Fruit fly (Drosophila melanogaster) whole organism, embryonic: Measurements from ENCODE around the gene prd1.

Experiments
- Blimp-1 ChIP-seq: fragments of 200-800 bp; sonication (Bioruptor generic); optimal IDR thresholded peaks from 3 replicates; lab custom pipeline; 2018; ENCODE audit warnings: missing biosample characterization, missing genetic modification characterization, mild to moderate bottlenecking, moderate library complexity, missing genetic modification reagents
- Bteb2 ChIP-seq: fragments of 200-800 bp; sonication (Bioruptor generic); optimal IDR thresholded peaks from 2 replicates; lab custom pipeline; 2016; ENCODE audit warnings: missing biosample characterization, missing genetic modification characterization
- CG17328 ChIP-seq: fragments of 200-800 bp; sonication (Bioruptor generic); IDR thresholded peaks from 2 replicates; pipeline ENCODE4 v1.3.6; 2022; ENCODE audit warnings: missing biosample characterization, missing genetic modification characterization
- CG3838 ChIP-seq: fragments of 200-800 bp; sonication (Bioruptor generic); optimal IDR thresholded peaks from 3 replicates; lab custom pipeline; 2016; ENCODE audit warnings: missing biosample characterization, missing genetic modification characterization
- CG9609 ChIP-seq: fragments of 200-800 bp; sonication (Bioruptor generic); optimal IDR thresholded peaks from 3 replicates; lab custom pipeline; 2016; ENCODE audit warnings: missing biosample characterization, missing genetic modification characterization
- CHES-1-like ChIP-seq: fragments of 200-800 bp; sonication (Bioruptor generic); optimal IDR thresholded peaks from 2 replicates; lab custom pipeline; 2016; ENCODE audit warnings: missing biosample characterization, missing genetic modification characterization
- Fer1 ChIP-seq: fragments of 200-800 bp; sonication (Bioruptor generic); optimal IDR thresholded peaks from 2 replicates; lab custom pipeline; 2017; ENCODE audit warnings: missing biosample characterization, mild to moderate bottlenecking, missing genetic modification characterization
- ap ChIP-seq: fragments of 200-800 bp; sonication (Bioruptor generic); IDR thresholded peaks from 2 replicates; pipeline ENCODE4 v1.3.6; 2022; ENCODE audit warnings: missing biosample characterization, missing genetic modification characterization
- bsh ChIP-seq, 2 experiments: fragments of 200-800 bp; sonication (Bioruptor generic); optimal IDR thresholded peaks; 2 replicates each; lab custom pipeline; 2017 to 2018; ENCODE audit warnings: mild to moderate bottlenecking in 2 of 2, missing biosample characterization in 2 of 2, missing genetic modification characterization in 2 of 2, moderate library complexity in 1 of 2
- grau ChIP-seq: fragments of 200-800 bp; optimal IDR thresholded peaks from 3 replicates; lab custom pipeline; 2019; ENCODE audit warnings: missing biosample characterization, mild to moderate bottlenecking, missing genetic modification characterization, moderate library complexity
- sim ChIP-seq: fragments of 200-800 bp; sonication (Bioruptor generic); IDR thresholded peaks from 2 replicates; pipeline ENCODE4 v1.3.6; 2022; ENCODE audit warnings: missing biosample characterization, missing genetic modification characterization
- sisA ChIP-seq: fragments of 200-800 bp; sonication (Bioruptor generic); IDR thresholded peaks from 2 replicates; pipeline ENCODE4 v1.3.6; 2022; ENCODE audit warnings: missing biosample characterization, missing genetic modification characterization

DNA sequence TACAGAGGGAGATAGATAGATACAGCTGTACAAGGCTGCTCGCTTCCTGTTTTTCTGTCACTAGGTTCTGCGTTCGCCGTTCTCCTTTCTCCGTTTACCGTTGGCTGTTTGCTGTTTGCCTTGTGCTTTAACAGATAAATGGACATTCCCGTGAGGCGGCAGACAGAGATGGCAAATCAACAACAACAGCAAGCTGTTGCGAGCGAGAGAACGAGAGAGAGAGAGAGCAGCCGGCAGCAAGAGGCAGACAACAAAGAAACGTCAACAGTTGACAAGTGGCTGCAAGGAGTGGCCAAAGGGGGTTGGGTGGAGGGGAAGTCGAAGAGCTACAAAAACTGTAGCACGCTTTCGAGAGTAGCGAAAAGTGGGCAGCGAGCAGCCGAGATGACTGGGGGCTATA is 46.6 kb upstream of the prd1 start:
- no peak for TF ChIP-seq CHES-1-like (GFP tag; lab: Kevin White, UChicago)
- TF ChIP-seq CG17328 = no peak
- TF ChIP-seq sisA (GFP tag; lab: Robert Waterston, UW) = no peak
- TF ChIP-seq Blimp-1 (GFP tag; lab: Kevin White, UChicago) = no peak
- TF ChIP-seq bsh (GFP tag; optimal IDR thresholded peaks at IDR 0.05; lab: Kevin White, UChicago) = no peak
- no peak for TF ChIP-seq ap (GFP tag; lab: Robert Waterston, UW)
- no peak for TF ChIP-seq CG9609 (GFP tag; lab: Kevin White, UChicago)
- TF ChIP-seq CG3838 (GFP tag; lab: Kevin White, UChicago) = no peak
- no peak for TF ChIP-seq grau (tag; lab: Kevin White, UChicago)
- no peak for TF ChIP-seq sim (GFP tag; lab: Robert Waterston, UW)
- no peak for TF ChIP-seq Bteb2
- TF ChIP-seq Fer1 = no peak
